Fruit fly (Drosophila melanogaster): ENCODE measurements around the gene Grip.
A peak's percentile ranks its signal among the peaks of the same experiment; 100 is the strongest.

The Grip gene

dm6 chrX:5969860-5970665 is 4.0 kb downstream of the Grip start (continued):
- TF ChIP-seq ato (GFP tag; IDR thresholded peaks at IDR 0.05; ENCODE audit: partially characterized antibody) (no peak), CG7963 (GFP tag; IDR thresholded peaks at IDR 0.05; ENCODE audit: partially characterized antibody) (no peak), tll (GFP tag; optimal IDR thresholded peaks at IDR 0.05) (no peak), danr (GFP tag; IDR thresholded peaks at IDR 0.05) (peak; percentile 26; the same call in 1 of the 2 replicates), CG11398 (GFP tag; optimal IDR thresholded peaks at IDR 0.05) (no peak), CG10147 (GFP tag; optimal IDR thresholded peaks at IDR 0.05) (peak; percentile 23), Oli (tag; optimal IDR thresholded peaks at IDR 0.05) (peak; percentile 46), insv (GFP tag; optimal IDR thresholded peaks at IDR 0.05) (no peak), CG18764 (GFP tag; optimal IDR thresholded peaks at IDR 0.05) (no peak), hth (optimal IDR thresholded peaks at IDR 0.05) (no peak), prd (optimal IDR thresholded peaks at IDR 0.05) (no peak), prd (GFP tag; IDR thresholded peaks at IDR 0.05) (peak; percentile 58), CoRest (tag; optimal IDR thresholded peaks at IDR 0.05) (peak; percentile 46), CG16863 (GFP tag; optimal IDR thresholded peaks at IDR 0.05) (peak; percentile 1), Ssrp (tag; optimal IDR thresholded peaks at IDR 0.05) (peak; percentile 58), CG9876 (GFP tag; optimal IDR thresholded peaks at IDR 0.05) (no peak), sisA (GFP tag; IDR thresholded peaks at IDR 0.05) (peak; percentile 42; the same call in 1 of the 2 replicates), CG3281 (GFP tag; optimal IDR thresholded peaks at IDR 0.05) (peak; percentile 15), Hr3 (GFP tag; optimal IDR thresholded peaks at IDR 0.05) (peak; percentile 47), hb (GFP tag; IDR thresholded peaks at IDR 0.05; ENCODE audit: partially characterized antibody) (no peak), CG14014 (GFP tag; IDR thresholded peaks at IDR 0.05) (peak; percentile 16; the same call in 1 of the 2 replicates), Med (GFP tag) (peak; percentile 59), jumu (GFP tag; optimal IDR thresholded peaks at IDR 0.05) (no peak), lilli (GFP tag; optimal IDR thresholded peaks at IDR 0.05) (peak; percentile 23), CG10209 (GFP tag; optimal IDR thresholded peaks at IDR 0.05) (peak; percentile 53), dati (GFP tag; IDR thresholded peaks at IDR 0.05) (no peak), br (optimal IDR thresholded peaks at IDR 0.05) (no peak), gsb (GFP tag; IDR thresholded peaks at IDR 0.05) (no peak), bsh (GFP tag; optimal IDR thresholded peaks at IDR 0.05) (peak in 1 of 2 experiments; percentile 39), fd64A (GFP tag; optimal IDR thresholded peaks at IDR 0.05) (peak; percentile 29), NK7.1 (GFP tag; optimal IDR thresholded peaks at IDR 0.05) (no peak), CG4854 (GFP tag; optimal IDR thresholded peaks at IDR 0.05) (no peak), CG14860 (GFP tag; IDR thresholded peaks at IDR 0.05; ENCODE audit: partially characterized antibody) (no peak), Nf-YC (tag; optimal IDR thresholded peaks at IDR 0.05) (peak; percentile 35), Mrtf (GFP tag; IDR thresholded peaks at IDR 0.05) (0 out of 3 replicates have a peak, but pooled peaks have one; percentile 4), Dip3 (GFP tag; optimal IDR thresholded peaks at IDR 0.05) (no peak), gro (GFP tag; optimal IDR thresholded peaks at IDR 0.05) (no peak), Elba2 (GFP tag; optimal IDR thresholded peaks at IDR 0.05) (no peak), pfk (GFP tag; optimal IDR thresholded peaks at IDR 0.05) (no peak), CG4360 (GFP tag; IDR thresholded peaks at IDR 0.05) (peak; percentile 85), dm (GFP tag; optimal IDR thresholded peaks at IDR 0.05) (no peak), stwl (tag; optimal IDR thresholded peaks at IDR 0.05) (no peak), Bgb (GFP tag; IDR thresholded peaks at IDR 0.05; ENCODE audit: partially characterized antibody) (no peak), otp (GFP tag; IDR thresholded peaks at IDR 0.05) (peak; percentile 68), ssp (GFP tag; IDR thresholded peaks at IDR 0.05) (peak; percentile 51), Lpt (GFP tag; optimal IDR thresholded peaks at IDR 0.05) (no peak), cato (GFP tag; optimal IDR thresholded peaks at IDR 0.05; ENCODE audit: borderline replicate concordance) (no peak), CG1024 (GFP tag; IDR thresholded peaks at IDR 0.05) (0 out of 2 replicates have a peak, but pooled peaks have one; percentile 10), CG18476 (GFP tag; optimal IDR thresholded peaks at IDR 0.05) (no peak), CG1602 (GFP tag; optimal IDR thresholded peaks at IDR 0.05) (peak; percentile 1)
